Fruit fly (Drosophila melanogaster) Kc167 (cell line): ENCODE results near the gene jb.

Source experiments
- Myc ChIP-seq: fragments of >200 bp; optimal IDR thresholded peaks from 2 replicates; lab custom pipeline; 2017; ENCODE audit warnings: missing external identifiers
- Sin3A ChIP-seq: fragments of >200 bp; optimal IDR thresholded peaks from 2 replicates; lab custom pipeline; 2018; ENCODE audit warnings: missing external identifiers
- h ChIP-seq: fragments of >200 bp; optimal IDR thresholded peaks from 3 replicates; lab custom pipeline; 2018; ENCODE audit warnings: missing external identifiers
- psq ChIP-seq: fragments of >200 bp; optimal IDR thresholded peaks from 2 replicates; lab custom pipeline; 2017; ENCODE audit warnings: missing external identifiers

- TF ChIP-seq h (lab: Kevin White, UChicago) (no peak), Sin3A (lab: Kevin White, UChicago) (no peak), Myc (no peak), psq (lab: Kevin White, UChicago) (no peak)
Observed at dm6 chrX:20385865-20386264, 4.7 kb downstream of the jb start.
